Fruit fly (Drosophila melanogaster): ENCODE measurements around the gene kuk.

Gene kuk

dm6 chr3R:17077968-17078417, 2.1 kb upstream of the kuk start (continued):
- TF ChIP-seq CG2120 (GFP tag; optimal IDR thresholded peaks at IDR 0.05) (no peak), slbo (GFP tag; IDR thresholded peaks at IDR 0.05) (no peak), Antp (GFP tag; optimal IDR thresholded peaks at IDR 0.05) (no peak), CG7357 (GFP tag; IDR thresholded peaks at IDR 0.05) (no peak), caup (GFP tag; optimal IDR thresholded peaks at IDR 0.05; ENCODE audit: severe bottlenecking) (peak; percentile 15), CG12155 (GFP tag; optimal IDR thresholded peaks at IDR 0.05) (no peak), amos (GFP tag; IDR thresholded peaks at IDR 0.05; ENCODE audit: partially characterized antibody) (no peak; the same call in 1 of the 2 replicates), kni (GFP tag; optimal IDR thresholded peaks at IDR 0.05) (peak; percentile 39), sna (GFP tag; IDR thresholded peaks at IDR 0.05; ENCODE audit: partially characterized antibody) (no peak), CG10654 (GFP tag; optimal IDR thresholded peaks at IDR 0.05) (no peak), CG8359 (GFP tag; optimal IDR thresholded peaks at IDR 0.05; ENCODE audit: borderline replicate concordance) (no peak), Xrp1 (GFP tag; IDR thresholded peaks at IDR 0.05) (no peak), inv (GFP tag; IDR thresholded peaks at IDR 0.05; ENCODE audit: partially characterized antibody) (no peak), MTF-1 (GFP tag; optimal IDR thresholded peaks at IDR 0.05; ENCODE audit: borderline replicate concordance) (peak; percentile 82), BtbVII (GFP tag; optimal IDR thresholded peaks at IDR 0.05) (peak; percentile 19), Mes4 (GFP tag; optimal IDR thresholded peaks at IDR 0.05) (no peak), CG14710 (tag; optimal IDR thresholded peaks at IDR 0.05) (no peak), Dp (GFP tag; optimal IDR thresholded peaks at IDR 0.05) (no peak), slou (GFP tag; optimal IDR thresholded peaks at IDR 0.05) (no peak), Mad (GFP tag; optimal IDR thresholded peaks at IDR 0.05) (no peak), CG7556 (GFP tag; optimal IDR thresholded peaks at IDR 0.05) (no peak), grn (GFP tag; optimal IDR thresholded peaks at IDR 0.05) (peak; percentile 58), ato (GFP tag; IDR thresholded peaks at IDR 0.05; ENCODE audit: partially characterized antibody) (no peak; the same call in none of the 2 replicates), CG4424 (GFP tag; optimal IDR thresholded peaks at IDR 0.05) (no peak), CrebB (tag; optimal IDR thresholded peaks at IDR 0.05) (peak; percentile 44), ap (GFP tag; IDR thresholded peaks at IDR 0.05) (no peak), unpg (GFP tag; optimal IDR thresholded peaks at IDR 0.05) (no peak), D (optimal IDR thresholded peaks at IDR 0.05) (no peak), D (GFP tag; optimal IDR thresholded peaks at IDR 0.05) (no peak), maf-S (GFP tag; optimal IDR thresholded peaks at IDR 0.05) (no peak), CTCF (GFP tag; optimal IDR thresholded peaks at IDR 0.05) (no peak), HLH54F (GFP tag; optimal IDR thresholded peaks at IDR 0.05) (no peak), CG17328 (GFP tag; IDR thresholded peaks at IDR 0.05) (no peak), corto (GFP tag; optimal IDR thresholded peaks at IDR 0.05) (no peak), Meics (GFP tag; optimal IDR thresholded peaks at IDR 0.05) (no peak), CG3847 (GFP tag; IDR thresholded peaks at IDR 0.05) (no peak), bsh (GFP tag; optimal IDR thresholded peaks at IDR 0.05) (no peak), hkb (optimal IDR thresholded peaks at IDR 0.05) (no peak), hkb (GFP tag; IDR thresholded peaks at IDR 0.05) (no peak), croc (GFP tag; conservative IDR thresholded peaks at IDR 0.05) (no peak), CG2889 (GFP tag; IDR thresholded peaks at IDR 0.05) (no peak), Usf (GFP tag; optimal IDR thresholded peaks at IDR 0.05) (no peak), Ptx1 (GFP tag; IDR thresholded peaks at IDR 0.05) (no peak), gt (GFP tag; IDR thresholded peaks at IDR 0.05) (no peak), Aef1 (GFP tag; IDR thresholded peaks at IDR 0.05) (no peak), CG12391 (tag; optimal IDR thresholded peaks at IDR 0.05) (no peak), ftz-f1 (GFP tag; optimal IDR thresholded peaks at IDR 0.05) (peak; percentile 63), Adf1 (GFP tag; IDR thresholded peaks at IDR 0.05) (peak; percentile 61; the same call in 1 of the 2 replicates), mld (GFP tag; IDR thresholded peaks at IDR 0.05; ENCODE audit: partially characterized antibody) (no peak), sqz (GFP tag; optimal IDR thresholded peaks at IDR 0.05) (no peak), CG5245 (GFP tag; optimal IDR thresholded peaks at IDR 0.05) (no peak), CG10462 (GFP tag; optimal IDR thresholded peaks at IDR 0.05) (no peak)

All from whole organism, embryonic.